Fruit fly (Drosophila melanogaster): ENCODE results near the gene sog.

Gene sog

DNA sequence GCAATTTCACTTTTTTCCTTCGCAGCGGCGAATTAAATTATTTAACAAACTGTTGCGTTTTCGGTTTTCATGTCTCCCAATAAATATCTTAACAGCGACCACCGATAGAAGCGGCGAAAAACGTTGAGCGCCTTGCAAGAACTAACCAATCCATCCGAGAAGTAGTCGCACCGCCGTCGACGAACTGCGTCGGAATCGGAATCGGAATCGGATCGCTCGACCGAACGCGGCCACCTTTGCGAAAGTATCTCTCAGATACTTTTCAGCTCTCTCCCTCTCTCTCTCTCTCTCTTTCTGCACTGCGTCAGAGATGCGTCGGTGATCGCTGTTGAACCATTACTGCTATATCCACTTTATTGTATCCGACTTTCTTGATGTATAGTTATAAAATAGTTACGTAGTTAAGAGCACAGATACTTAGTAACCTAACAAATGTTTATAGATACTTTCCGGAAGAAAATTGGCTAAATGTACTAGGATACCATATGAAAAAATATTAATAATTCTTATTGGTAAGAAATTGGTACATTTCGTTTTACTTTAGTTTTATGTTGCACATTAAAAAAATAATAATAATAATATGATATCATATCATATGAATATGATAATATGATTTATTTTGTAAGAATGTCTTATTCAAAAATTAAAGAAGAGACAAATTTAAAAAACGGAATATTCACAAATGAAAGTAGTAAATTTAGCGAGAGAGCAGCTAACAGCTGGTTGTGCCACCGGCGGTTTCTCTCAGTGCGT is 39.6 kb downstream of the sog start, which contains the start of gene Chsy (continued):
- TF ChIP-seq danr (GFP tag; IDR thresholded peaks at IDR 0.05): no peak
- no peak for TF ChIP-seq HHEX (GFP tag; optimal IDR thresholded peaks at IDR 0.05)
- no peak for TF ChIP-seq slou (GFP tag; optimal IDR thresholded peaks at IDR 0.05)
- TF ChIP-seq GATAe (GFP tag; conservative IDR thresholded peaks at IDR 0.05): no peak
- TF ChIP-seq CG12236 (GFP tag; optimal IDR thresholded peaks at IDR 0.05): no peak
- TF ChIP-seq CG1024 (GFP tag; IDR thresholded peaks at IDR 0.05): peak; percentile 16; the same call in 1 of the 2 replicates
- no peak for TF ChIP-seq CG10321 (GFP tag; IDR thresholded peaks at IDR 0.05)
- no peak for TF ChIP-seq Fer1 (GFP tag; optimal IDR thresholded peaks at IDR 0.05)
- TF ChIP-seq Hey (tag; optimal IDR thresholded peaks at IDR 0.05): no peak
- peak; percentile 38 for TF ChIP-seq CG13424 (tag; optimal IDR thresholded peaks at IDR 0.05)
- TF ChIP-seq crol (GFP tag; IDR thresholded peaks at IDR 0.05): no peak
- no peak for TF ChIP-seq Ptx1 (GFP tag; IDR thresholded peaks at IDR 0.05)
- TF ChIP-seq trem (tag; optimal IDR thresholded peaks at IDR 0.05): no peak
- TF ChIP-seq kni (GFP tag; optimal IDR thresholded peaks at IDR 0.05): no peak
- TF ChIP-seq salm (tag; optimal IDR thresholded peaks at IDR 0.05): no peak
- no peak for TF ChIP-seq NK7.1 (GFP tag; optimal IDR thresholded peaks at IDR 0.05)
- no peak for TF ChIP-seq ftz-f1 (GFP tag; optimal IDR thresholded peaks at IDR 0.05)
- TF ChIP-seq CG12391 (tag; optimal IDR thresholded peaks at IDR 0.05): peak; percentile 31
- TF ChIP-seq slp2 (GFP tag; optimal IDR thresholded peaks at IDR 0.05): no peak
- no peak for TF ChIP-seq crp (GFP tag; optimal IDR thresholded peaks at IDR 0.05)
- no peak for TF ChIP-seq nerfin-2 (GFP tag; IDR thresholded peaks at IDR 0.05; ENCODE audit: partially characterized antibody)
- TF ChIP-seq CG34376 (GFP tag; optimal IDR thresholded peaks at IDR 0.05): peak; percentile 21
- no peak for TF ChIP-seq CG1647 (GFP tag; optimal IDR thresholded peaks at IDR 0.05)
- TF ChIP-seq ATbp (GFP tag; optimal IDR thresholded peaks at IDR 0.05): no peak
- no peak for TF ChIP-seq Fer2 (tag; optimal IDR thresholded peaks at IDR 0.05)
- no peak for TF ChIP-seq CG11456 (GFP tag; IDR thresholded peaks at IDR 0.05)
- TF ChIP-seq NfI (GFP tag; optimal IDR thresholded peaks at IDR 0.05): no peak
- no peak for TF ChIP-seq Abd-B (GFP tag; optimal IDR thresholded peaks at IDR 0.05)
- TF ChIP-seq cato (GFP tag; optimal IDR thresholded peaks at IDR 0.05; ENCODE audit: borderline replicate concordance): no peak
- TF ChIP-seq CG33557 (GFP tag; optimal IDR thresholded peaks at IDR 0.05): no peak
- no peak for TF ChIP-seq Lim3 (GFP tag; IDR thresholded peaks at IDR 0.05)
- TF ChIP-seq sens (GFP tag): peak; percentile 56
- peak; percentile 10 for TF ChIP-seq CG10543 (GFP tag; optimal IDR thresholded peaks at IDR 0.05)
- TF ChIP-seq chinmo (GFP tag; IDR thresholded peaks at IDR 0.05; ENCODE audit: partially characterized antibody): peak; percentile 78; the same call in 3 of the 4 replicates
- TF ChIP-seq Sry-β (GFP tag; optimal IDR thresholded peaks at IDR 0.05): peak; percentile 92
- no peak for TF ChIP-seq da (GFP tag; optimal IDR thresholded peaks at IDR 0.05)
- TF ChIP-seq gce (GFP tag; IDR thresholded peaks at IDR 0.05): no peak
- no peak for TF ChIP-seq CG17612 (GFP tag; IDR thresholded peaks at IDR 0.05)
- TF ChIP-seq CG1233 (GFP tag; optimal IDR thresholded peaks at IDR 0.05): no peak
- TF ChIP-seq en (GFP tag; optimal IDR thresholded peaks at IDR 0.05): no peak
- TF ChIP-seq ERR (GFP tag; optimal IDR thresholded peaks at IDR 0.05): no peak
- no peak for TF ChIP-seq CG7928 (GFP tag; optimal IDR thresholded peaks at IDR 0.05)
- TF ChIP-seq Sry-δ (GFP tag; optimal IDR thresholded peaks at IDR 0.05): no peak
- TF ChIP-seq Fer3 (tag; optimal IDR thresholded peaks at IDR 0.05): no peak
- peak; percentile 79 to 80 for TF ChIP-seq Trl (optimal IDR thresholded peaks at IDR 0.05)
- no peak for TF ChIP-seq Trl (GFP tag; optimal IDR thresholded peaks at IDR 0.05)
- no peak for TF ChIP-seq hth (optimal IDR thresholded peaks at IDR 0.05)
- no peak for TF ChIP-seq sc (optimal IDR thresholded peaks at IDR 0.05)
- no peak for TF ChIP-seq sc (GFP tag; optimal IDR thresholded peaks at IDR 0.05)
- TF ChIP-seq Poxn (GFP tag; IDR thresholded peaks at IDR 0.05): no peak
- no peak for TF ChIP-seq jigr1 (GFP tag; IDR thresholded peaks at IDR 0.05)
